Worm (Caenorhabditis elegans): Measurements from ENCODE around the gene F15D4.6.

The F15D4.6 gene

ce11 chrII:13235289-13235688 lies 13.7 kb upstream of the F15D4.6 start, which contains the start of gene flp-16:
Gene flp-16 (plus strand): TSS chrII:13235306.
- TF ChIP-seq unc-62 (GFP tag; optimal IDR thresholded peaks at IDR 0.05 in 1 of 2) (no peak), unc-62 (tag; optimal IDR thresholded peaks at IDR 0.05) (no peak), duxl-1 (tag; optimal IDR thresholded peaks at IDR 0.05; ENCODE audit: poor library complexity) (no peak), aha-1 (tag) (peak; percentile 93)

- TF ChIP-seq daf-16 (GFP tag; optimal IDR thresholded peaks at IDR 0.05): peak in 1 of 2 experiments; percentile 36
- TF ChIP-seq daf-16 (tag; optimal IDR thresholded peaks at IDR 0.05): peak; percentile 53
- TF ChIP-seq lsy-2 (tag; optimal IDR thresholded peaks at IDR 0.05): peak in 1 of 2 experiments; percentile 90
- TF ChIP-seq pha-4 (GFP tag; IDR thresholded peaks at IDR 0.05): no peak
- TF ChIP-seq pha-4 (tag; optimal IDR thresholded peaks at IDR 0.05): peak; percentile 65
- TF ChIP-seq rbr-2 (tag; optimal IDR thresholded peaks at IDR 0.05): peak; percentile 62
- no peak for TF ChIP-seq F10B5.3 (tag; optimal IDR thresholded peaks at IDR 0.05)
- peak; percentile 96 for TF ChIP-seq dpl-1 (GFP tag; optimal IDR thresholded peaks at IDR 0.05)
- no peak for TF ChIP-seq set-16 (GFP tag; IDR thresholded peaks at IDR 0.05)
- no peak for TF ChIP-seq dmd-6 (GFP tag; IDR thresholded peaks at IDR 0.05)
- no peak for TF ChIP-seq lin-39 (tag; optimal IDR thresholded peaks at IDR 0.05)
- TF ChIP-seq madf-5 (GFP tag; IDR thresholded peaks at IDR 0.05): no peak
- peak; percentile 6 for TF ChIP-seq nhr-77 (tag; optimal IDR thresholded peaks at IDR 0.05)
- TF ChIP-seq fkh-10 (GFP tag; optimal IDR thresholded peaks at IDR 0.05): peak; percentile 6
- no peak for TF ChIP-seq madf-9 (GFP tag; conservative IDR thresholded peaks at IDR 0.05)
- TF ChIP-seq mes-2 (tag; optimal IDR thresholded peaks at IDR 0.05; ENCODE audit: poor library complexity, severe bottlenecking): peak; percentile 88
- TF ChIP-seq mdt-29 (GFP tag; IDR thresholded peaks at IDR 0.05): no peak
- no peak for TF ChIP-seq lim-7 (GFP tag; IDR thresholded peaks at IDR 0.05)
- TF ChIP-seq egl-27 (tag; optimal IDR thresholded peaks at IDR 0.05): no peak
- TF ChIP-seq aha-1 (tag): peak; percentile 47
- no peak for TF ChIP-seq attf-4 (tag; optimal IDR thresholded peaks at IDR 0.05)
- no peak for TF ChIP-seq zip-11 (GFP tag; IDR thresholded peaks at IDR 0.05)
- 0 out of 2 replicates have a peak, but pooled peaks have one; percentile 16 for TF ChIP-seq hmg-1.1 (GFP tag; IDR thresholded peaks at IDR 0.05)
- peak; percentile 6 for TF ChIP-seq nhr-48 (tag; optimal IDR thresholded peaks at IDR 0.05)
- no peak for TF ChIP-seq nhr-25 (tag; optimal IDR thresholded peaks at IDR 0.05; ENCODE audit: borderline replicate concordance, insufficient read depth)
- TF ChIP-seq Y105C5A.15 (GFP tag; IDR thresholded peaks at IDR 0.05): no peak
- no peak for TF ChIP-seq nhr-10 (tag; optimal IDR thresholded peaks at IDR 0.05)
- no peak for TF ChIP-seq mxl-3 (GFP tag; optimal IDR thresholded peaks at IDR 0.05)
- no peak for TF ChIP-seq zip-2 (tag; optimal IDR thresholded peaks at IDR 0.05)
- TF ChIP-seq hlh-11 (tag; optimal IDR thresholded peaks at IDR 0.05): peak; percentile 34
- peak; percentile 31 for TF ChIP-seq ces-1 (GFP tag; optimal IDR thresholded peaks at IDR 0.05)
- TF ChIP-seq lin-13 (GFP tag; optimal IDR thresholded peaks at IDR 0.05): no peak
- no peak for TF ChIP-seq nhr-28 (tag; optimal IDR thresholded peaks at IDR 0.05)
- TF ChIP-seq lin-38 (GFP tag; IDR thresholded peaks at IDR 0.05): no peak
- TF ChIP-seq T20F7.1 (GFP tag; optimal IDR thresholded peaks at IDR 0.05): no peak
- peak; percentile 10 for TF ChIP-seq nhr-11 (tag; optimal IDR thresholded peaks at IDR 0.05)
- no peak for TF ChIP-seq ceh-20 (GFP tag; IDR thresholded peaks at IDR 0.05)
- TF ChIP-seq vab-7 (GFP tag; IDR thresholded peaks at IDR 0.05): no peak
- peak; percentile 19 for TF ChIP-seq F37D6.2 (tag; optimal IDR thresholded peaks at IDR 0.05)
- peak; percentile 50 for TF ChIP-seq nhr-102 (tag; optimal IDR thresholded peaks at IDR 0.05)
- TF ChIP-seq skn-1 (tag; optimal IDR thresholded peaks at IDR 0.05): no peak
- TF ChIP-seq daf-8 (GFP tag; IDR thresholded peaks at IDR 0.05): no peak
- TF ChIP-seq tra-1 (GFP tag; IDR thresholded peaks at IDR 0.05): no peak
- no peak for TF ChIP-seq lin-15B (tag; optimal IDR thresholded peaks at IDR 0.05)
- no peak for TF ChIP-seq jun-1 (tag; optimal IDR thresholded peaks at IDR 0.05)
- TF ChIP-seq lin-1 (GFP tag; IDR thresholded peaks at IDR 0.05): no peak
- no peak for TF ChIP-seq ceh-82 (tag; optimal IDR thresholded peaks at IDR 0.05)
Measured at ce11 chrII:13237829-13238404, 11.1 kb upstream of the F15D4.6 start, which contains the start of gene romo-1. Gene romo-1 (minus strand): TSS chrII:13237907.

Measured in whole organism, L4 larva.